Fruit fly (Drosophila melanogaster): ENCODE results near the gene CG8202.
A peak's percentile ranks its signal among the peaks of the same experiment; 100 is the strongest.

Gene CG8202

DNA sequence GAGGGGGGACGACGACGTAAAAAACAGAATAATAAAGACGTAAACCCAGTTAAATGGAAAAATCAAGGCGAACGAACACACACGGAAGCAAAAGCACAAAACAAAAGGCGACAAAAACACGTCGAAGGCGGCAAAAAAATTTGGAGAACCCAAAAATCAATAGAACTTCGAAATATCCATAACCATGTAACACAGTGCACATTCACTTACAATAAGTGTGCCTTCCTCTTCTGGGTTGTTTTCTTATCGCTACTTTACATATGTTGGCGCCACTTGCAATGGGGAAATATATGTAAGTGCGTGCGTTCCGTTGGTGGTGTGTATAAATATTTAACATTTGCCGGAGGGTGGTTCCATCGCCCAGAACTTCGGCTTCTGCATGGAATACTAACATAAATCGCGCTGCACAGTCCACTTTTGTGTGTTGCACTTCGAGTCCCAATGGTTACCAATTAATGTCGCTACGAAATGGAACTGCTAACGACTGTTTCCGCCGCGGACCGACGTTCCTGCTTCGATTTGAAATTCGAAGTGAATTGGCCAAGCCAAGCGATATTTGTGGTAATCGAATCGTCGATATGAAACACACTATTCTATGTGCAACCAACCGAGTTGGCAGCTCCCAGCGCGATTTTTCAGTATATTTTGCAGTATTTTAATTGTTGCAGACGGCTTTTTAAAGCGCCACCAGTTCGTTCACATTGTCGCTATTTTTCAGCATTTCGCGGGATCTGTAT lies 15.4 kb downstream of the CG8202 start, which contains the start of the genes CG9801 and Nasp (continued):
- TF ChIP-seq kni (GFP tag; optimal IDR thresholded peaks at IDR 0.05) (peak; percentile 44), Bgb (GFP tag; IDR thresholded peaks at IDR 0.05; ENCODE audit: partially characterized antibody) (peak; percentile 84), CG15514 (GFP tag; optimal IDR thresholded peaks at IDR 0.05) (peak; percentile 81), Atf6 (GFP tag; IDR thresholded peaks at IDR 0.05) (no peak), HmgZ (tag; optimal IDR thresholded peaks at IDR 0.05) (peak; percentile 76), ci (GFP tag; IDR thresholded peaks at IDR 0.05) (peak; percentile 80), ase (GFP tag; IDR thresholded peaks at IDR 0.05) (0 out of 3 replicates have a peak, but pooled peaks have one; percentile 9), unpg (GFP tag; optimal IDR thresholded peaks at IDR 0.05) (no peak), da (GFP tag; optimal IDR thresholded peaks at IDR 0.05) (no peak), danr (GFP tag; IDR thresholded peaks at IDR 0.05) (no peak), crc (GFP tag; optimal IDR thresholded peaks at IDR 0.05) (no peak), caup (GFP tag; optimal IDR thresholded peaks at IDR 0.05; ENCODE audit: severe bottlenecking) (no peak), Ets65A (GFP tag) (peak; percentile 49), Antp (GFP tag; optimal IDR thresholded peaks at IDR 0.05) (peak; percentile 50), amos (GFP tag; IDR thresholded peaks at IDR 0.05; ENCODE audit: partially characterized antibody) (peak; percentile 83), grau (tag; optimal IDR thresholded peaks at IDR 0.05) (peak; percentile 28), CG31388 (GFP tag; optimal IDR thresholded peaks at IDR 0.05) (no peak), CG2120 (GFP tag; optimal IDR thresholded peaks at IDR 0.05) (peak; percentile 46), jing (GFP tag; optimal IDR thresholded peaks at IDR 0.05) (no peak), CG2129 (GFP tag; IDR thresholded peaks at IDR 0.05; ENCODE audit: partially characterized antibody) (no peak), HLHmδ (GFP tag; optimal IDR thresholded peaks at IDR 0.05) (peak; percentile 20), CG8281 (tag; optimal IDR thresholded peaks at IDR 0.05) (no peak), CG11398 (GFP tag; optimal IDR thresholded peaks at IDR 0.05) (peak; percentile 20), tgo (GFP tag; IDR thresholded peaks at IDR 0.05) (no peak), Nf-YB (GFP tag; optimal IDR thresholded peaks at IDR 0.05) (no peak), gcm (GFP tag; optimal IDR thresholded peaks at IDR 0.05) (peak; percentile 42), dati (GFP tag; IDR thresholded peaks at IDR 0.05) (no peak), CG1832 (GFP tag; optimal IDR thresholded peaks at IDR 0.05) (no peak), disco-r (GFP tag; optimal IDR thresholded peaks at IDR 0.05) (no peak), CG2712 (tag; optimal IDR thresholded peaks at IDR 0.05) (peak; percentile 46), CG3838 (GFP tag; optimal IDR thresholded peaks at IDR 0.05) (peak; percentile 53), CG13894 (tag; optimal IDR thresholded peaks at IDR 0.05) (no peak), mirr (GFP tag; optimal IDR thresholded peaks at IDR 0.05) (peak; percentile 30), ken (GFP tag; IDR thresholded peaks at IDR 0.05) (no peak), unc-4 (GFP tag; IDR thresholded peaks at IDR 0.05; ENCODE audit: partially characterized antibody) (peak; percentile 74), sr (GFP tag; IDR thresholded peaks at IDR 0.05) (0 out of 3 replicates have a peak, but pooled peaks have one; percentile 8), wek (GFP tag; optimal IDR thresholded peaks at IDR 0.05) (peak; percentile 16), CG12769 (tag; optimal IDR thresholded peaks at IDR 0.05) (peak; percentile 29), CG4820 (GFP tag; optimal IDR thresholded peaks at IDR 0.05) (no peak), YL-1 (GFP tag; optimal IDR thresholded peaks at IDR 0.05) (peak; percentile 58), CG4360 (GFP tag; IDR thresholded peaks at IDR 0.05) (no peak), lov (optimal IDR thresholded peaks at IDR 0.05) (no peak), lov (GFP tag; IDR thresholded peaks at IDR 0.05) (no peak), CG6765 (GFP tag; optimal IDR thresholded peaks at IDR 0.05) (peak; percentile 7), zen2 (GFP tag; IDR thresholded peaks at IDR 0.05; ENCODE audit: partially characterized antibody) (0 out of 3 replicates have a peak, but pooled peaks have one; percentile 6), pum (GFP tag; optimal IDR thresholded peaks at IDR 0.05) (peak; percentile 16), CkIIα-i1 (GFP tag; IDR thresholded peaks at IDR 0.05) (no peak), hth (optimal IDR thresholded peaks at IDR 0.05) (no peak), CG10321 (GFP tag; IDR thresholded peaks at IDR 0.05) (no peak), corto (GFP tag; optimal IDR thresholded peaks at IDR 0.05) (no peak)

All from whole organism, embryonic.